Worm (Caenorhabditis elegans): Measurements from ENCODE around the gene R04E5.8.

DNA sequence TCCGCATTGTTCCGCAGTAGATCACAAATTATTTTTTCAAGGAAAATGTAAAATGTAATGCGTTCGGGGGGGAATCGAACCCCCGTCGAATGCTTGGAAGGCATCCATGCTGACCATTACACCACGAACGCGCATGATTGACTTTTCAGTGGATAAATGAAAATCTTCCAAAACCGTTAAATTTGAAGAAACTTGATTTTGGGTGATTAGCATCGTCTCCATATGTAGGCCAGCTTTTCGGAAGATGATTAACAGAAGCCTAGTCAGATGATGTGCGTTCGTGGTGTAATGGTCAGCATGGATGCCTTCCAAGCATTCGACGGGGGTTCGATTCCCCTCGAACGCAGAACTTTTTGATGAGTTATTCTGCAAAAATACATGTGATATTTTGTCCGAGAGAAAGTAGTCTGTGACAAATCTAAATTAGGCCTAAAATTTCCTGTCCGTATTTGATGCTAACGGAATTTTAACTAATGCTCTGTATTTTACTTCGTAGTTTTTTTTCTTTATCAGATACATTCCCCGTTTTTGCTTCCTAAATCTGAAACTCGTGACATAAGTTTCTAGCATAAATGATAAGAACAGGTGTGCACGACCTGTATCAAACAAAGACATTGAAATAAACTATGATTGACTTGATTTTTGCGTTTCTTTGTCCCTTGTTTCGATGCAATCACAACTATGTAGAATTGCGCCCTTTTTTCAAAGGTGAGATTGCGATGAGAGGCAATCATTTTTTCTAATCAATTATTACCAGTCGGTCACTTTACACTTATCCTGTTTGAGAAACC is 40.7 kb upstream of the R04E5.8 start, which contains the start of gene C28G1.10:
- TF ChIP-seq aha-1 (tag; optimal IDR thresholded peaks at IDR 0.05) (no peak), pag-3 (tag; optimal IDR thresholded peaks at IDR 0.05; ENCODE audit: borderline replicate concordance, insufficient read depth) (no peak), ztf-11 (tag; optimal IDR thresholded peaks at IDR 0.05) (no peak), nhr-28 (tag; optimal IDR thresholded peaks at IDR 0.05) (no peak), mab-9 (GFP tag; IDR thresholded peaks at IDR 0.05) (no peak), nhr-12 (tag; optimal IDR thresholded peaks at IDR 0.05) (no peak), zip-4 (GFP tag; optimal IDR thresholded peaks at IDR 0.05) (no peak)
